Fruit fly (Drosophila melanogaster) whole organism, embryonic: ENCODE measurements around the gene CG4382.

Experiments used
- ATbp ChIP-seq: fragments of 200-800 bp; sonication (Bioruptor generic); optimal IDR thresholded peaks from 2 replicates; lab custom pipeline; 2017; ENCODE audit warnings: missing biosample characterization, mild to moderate bottlenecking, missing genetic modification characterization, missing genetic modification reagents
- Aef1 ChIP-seq: fragments of 200-800 bp; sonication (Bioruptor generic); IDR thresholded peaks from 3 replicates; pipeline ENCODE4 v1.3.6; 2022; ENCODE audit warnings: missing biosample characterization, missing genetic modification characterization
- Bgb ChIP-seq: fragments of 200-800 bp; sonication (Bioruptor generic); IDR thresholded peaks from 2 replicates; pipeline ENCODE4 v1.3.6; 2022; ENCODE audit warnings: missing biosample characterization, missing genetic modification characterization; ENCODE audit not compliant: partially characterized antibody
- CG11696 ChIP-seq: fragments of 200-800 bp; sonication (Bioruptor generic); IDR thresholded peaks from 2 replicates; pipeline ENCODE4 v1.3.6; 2022; ENCODE audit warnings: missing biosample characterization, missing genetic modification characterization
- CG13123 ChIP-seq: fragments of 200-800 bp; sonication (Bioruptor generic); optimal IDR thresholded peaks from 2 replicates; lab custom pipeline; 2016; ENCODE audit warnings: missing biosample characterization, missing genetic modification characterization
- CG13775 ChIP-seq: fragments of 200-800 bp; sonication (Bioruptor generic); optimal IDR thresholded peaks from 3 replicates; lab custom pipeline; 2017; ENCODE audit warnings: missing biosample characterization, mild to moderate bottlenecking, missing genetic modification characterization
- CG15479 ChIP-seq: fragments of 200-800 bp; sonication (Bioruptor generic); optimal IDR thresholded peaks from 3 replicates; lab custom pipeline; 2019; ENCODE audit warnings: missing biosample characterization, mild to moderate bottlenecking, missing genetic modification characterization, moderate library complexity
- CG18011 ChIP-seq: fragments of 200-800 bp; sonication (Bioruptor generic); optimal IDR thresholded peaks from 2 replicates; lab custom pipeline; 2017; ENCODE audit warnings: missing biosample characterization, missing genetic modification characterization, mild to moderate bottlenecking, moderate library complexity, missing genotype
- CG2889 ChIP-seq: fragments of 200-800 bp; sonication (Bioruptor generic); IDR thresholded peaks from 3 replicates; pipeline ENCODE4 v1.3.6; 2022; ENCODE audit warnings: missing biosample characterization, missing genetic modification characterization
- CG31441 ChIP-seq: fragments of 200-800 bp; sonication (Bioruptor generic); IDR thresholded peaks from 2 replicates; pipeline ENCODE4 v1.3.6; 2022; ENCODE audit warnings: missing biosample characterization, missing genetic modification characterization
- CG32772 ChIP-seq: fragments of 200-800 bp; sonication (Bioruptor generic); IDR thresholded peaks from 2 replicates; pipeline ENCODE4 v1.3.6; 2022; ENCODE audit warnings: missing biosample characterization, missing genetic modification characterization
- CG7786 ChIP-seq: fragments of 200-800 bp; sonication (Bioruptor generic); optimal IDR thresholded peaks from 2 replicates; lab custom pipeline; 2016; ENCODE audit warnings: missing biosample characterization, missing genetic modification characterization
- CG8765 ChIP-seq: fragments of 200-800 bp; sonication (Bioruptor generic); IDR thresholded peaks from 2 replicates; pipeline ENCODE4 v1.3.6; 2022; ENCODE audit warnings: missing biosample characterization, missing genetic modification characterization
- CG9727 ChIP-seq: fragments of 200-800 bp; sonication (Bioruptor generic); optimal IDR thresholded peaks from 3 replicates; lab custom pipeline; 2017; ENCODE audit warnings: missing biosample characterization, mild to moderate bottlenecking, missing genetic modification characterization
- CG9932 ChIP-seq: fragments of 200-800 bp; sonication (Bioruptor generic); IDR thresholded peaks from 2 replicates; pipeline ENCODE4 v1.3.6; 2022; ENCODE audit warnings: missing biosample characterization, missing genetic modification characterization
- D19B ChIP-seq: fragments of 200-800 bp; sonication (Bioruptor generic); optimal IDR thresholded peaks from 2 replicates; lab custom pipeline; 2017; ENCODE audit warnings: missing biosample characterization, mild to moderate bottlenecking, missing genetic modification characterization
- Elba2 ChIP-seq: fragments of 200-800 bp; sonication (Bioruptor generic); optimal IDR thresholded peaks from 3 replicates; lab custom pipeline; 2016; ENCODE audit warnings: missing biosample characterization, missing genetic modification characterization
- Ets65A ChIP-seq: fragments of 200-800 bp; sonication (Bioruptor generic); peaks from one replicate; lab custom pipeline; 2016; ENCODE audit warnings: missing biosample characterization, missing genetic modification characterization
- H15 ChIP-seq: fragments of 200-800 bp; sonication (Bioruptor generic); IDR thresholded peaks from 3 replicates; pipeline ENCODE4 v1.3.6; 2022; ENCODE audit warnings: missing biosample characterization, missing genetic modification characterization
- HLH4C ChIP-seq: fragments of 200-800 bp; sonication (Bioruptor generic); IDR thresholded peaks from 3 replicates; pipeline ENCODE4 v1.3.6; 2022; ENCODE audit warnings: missing biosample characterization, missing genetic modification characterization; ENCODE audit not compliant: partially characterized antibody
- HmgZ ChIP-seq: fragments of 200-800 bp; sonication (Bioruptor generic); optimal IDR thresholded peaks from 2 replicates; lab custom pipeline; 2018; ENCODE audit warnings: missing biosample characterization, mild to moderate bottlenecking, missing genetic modification characterization
- Hr78 ChIP-seq, 2 experiments: fragments of 200-800 bp in 1 of 2; fragments of >200 bp in 1 of 2; sonication (Bioruptor generic) in 1 of 2; optimal IDR thresholded peaks; 2 replicates each; lab custom pipeline; 2017 to 2019; ENCODE audit warnings: missing biosample characterization in 2 of 2, missing genetic modification characterization in 2 of 2, mild to moderate bottlenecking in 1 of 2, moderate library complexity in 1 of 2
- Kr ChIP-seq: fragments of 200-800 bp; sonication (Bioruptor generic); optimal IDR thresholded peaks from 2 replicates; lab custom pipeline; 2017; ENCODE audit warnings: missing biosample characterization, mild to moderate bottlenecking, missing genetic modification characterization
- Lhr ChIP-seq: fragments of 200-800 bp; sonication (Bioruptor generic); optimal IDR thresholded peaks from 3 replicates; lab custom pipeline; 2017; ENCODE audit warnings: mild to moderate bottlenecking, missing biosample characterization, missing genetic modification reagents, missing genetic modification characterization
- Mad ChIP-seq: fragments of 200-800 bp; sonication (Bioruptor generic); optimal IDR thresholded peaks from 2 replicates; lab custom pipeline; 2016; ENCODE audit warnings: missing biosample characterization, missing genetic modification characterization
- Pdp1 ChIP-seq, 2 experiments: fragments of 200-800 bp; sonication (Bioruptor generic); optimal IDR thresholded peaks; 3 replicates each; lab custom pipeline; 2016; ENCODE audit warnings: missing biosample characterization in 2 of 2, missing genetic modification characterization in 2 of 2, mild to moderate bottlenecking in 1 of 2, moderate library complexity in 1 of 2
- Poxn ChIP-seq: fragments of 200-800 bp; sonication (Bioruptor generic); IDR thresholded peaks from 2 replicates; pipeline ENCODE4 v1.3.6; 2022; ENCODE audit warnings: missing biosample characterization, missing genetic modification characterization
- Sox100B ChIP-seq: fragments of 200-800 bp; sonication (Bioruptor generic); optimal IDR thresholded peaks from 3 replicates; lab custom pipeline; 2018; ENCODE audit warnings: missing biosample characterization, mild to moderate bottlenecking, missing genetic modification characterization
- Sox102F ChIP-seq: fragments of 200-800 bp; sonication (Bioruptor generic); optimal IDR thresholded peaks from 2 replicates; lab custom pipeline; 2018; ENCODE audit warnings: missing biosample characterization, mild to moderate bottlenecking, missing genetic modification characterization, moderate library complexity
- Usf ChIP-seq: fragments of 200-800 bp; sonication (Bioruptor generic); optimal IDR thresholded peaks from 2 replicates; lab custom pipeline; 2017; ENCODE audit warnings: missing genotype, missing biosample characterization, missing genetic modification characterization
- Xbp1 ChIP-seq: fragments of 200-800 bp; sonication (Bioruptor generic); optimal IDR thresholded peaks from 3 replicates; lab custom pipeline; 2016; ENCODE audit warnings: missing biosample characterization, mild to moderate bottlenecking, missing genetic modification characterization
- ab ChIP-seq: fragments of 200-800 bp; sonication (Bioruptor generic); optimal IDR thresholded peaks from 2 replicates; lab custom pipeline; 2016; ENCODE audit warnings: missing biosample characterization, missing genetic modification characterization
- ara ChIP-seq: fragments of 200-800 bp; sonication (Bioruptor generic); IDR thresholded peaks from 2 replicates; pipeline ENCODE4 v1.3.6; 2022; ENCODE audit warnings: missing biosample characterization, missing genetic modification characterization
- cg ChIP-seq: fragments of 200-800 bp; sonication (Bioruptor generic); optimal IDR thresholded peaks from 3 replicates; lab custom pipeline; 2019; ENCODE audit warnings: missing biosample characterization, mild to moderate bottlenecking, missing genetic modification characterization, moderate library complexity
- dan ChIP-seq: fragments of 200-800 bp; sonication (Bioruptor generic); IDR thresholded peaks from 2 replicates; pipeline ENCODE4 v1.3.6; 2022; ENCODE audit warnings: missing biosample characterization, missing genetic modification characterization
- ems ChIP-seq: fragments of 200-800 bp; sonication (Bioruptor generic); optimal IDR thresholded peaks from 3 replicates; lab custom pipeline; 2016; ENCODE audit warnings: missing biosample characterization, missing genetic modification characterization
- gcm ChIP-seq: fragments of 200-800 bp; sonication (Bioruptor generic); optimal IDR thresholded peaks from 2 replicates; lab custom pipeline; 2019; ENCODE audit warnings: missing biosample characterization, mild to moderate bottlenecking, missing genetic modification characterization, moderate library complexity
- hb ChIP-seq: fragments of 200-800 bp; sonication (Bioruptor generic); IDR thresholded peaks from 3 replicates; pipeline ENCODE4 v1.3.6; 2022; ENCODE audit warnings: missing biosample characterization, missing genetic modification characterization; ENCODE audit not compliant: partially characterized antibody
- lbe ChIP-seq: fragments of 200-800 bp; sonication (Bioruptor generic); optimal IDR thresholded peaks from 2 replicates; lab custom pipeline; 2016; ENCODE audit warnings: missing biosample characterization, mild to moderate bottlenecking, missing genetic modification characterization
- oc ChIP-seq: fragments of 200-800 bp; sonication (Bioruptor generic); optimal IDR thresholded peaks from 2 replicates; lab custom pipeline; 2018; ENCODE audit warnings: missing biosample characterization, mild to moderate bottlenecking, missing genetic modification characterization, moderate library complexity
- pfk ChIP-seq: fragments of 200-800 bp; sonication (Bioruptor generic); optimal IDR thresholded peaks from 2 replicates; lab custom pipeline; 2018; ENCODE audit warnings: missing biosample characterization, mild to moderate bottlenecking, missing genetic modification characterization, moderate library complexity
- pho ChIP-seq: fragments of 200-800 bp; sonication (Bioruptor generic); optimal IDR thresholded peaks from 2 replicates; lab custom pipeline; 2016; ENCODE audit warnings: missing biosample characterization, missing genetic modification characterization
- pum ChIP-seq: fragments of 200-800 bp; sonication (Bioruptor generic); optimal IDR thresholded peaks from 2 replicates; lab custom pipeline; 2016; ENCODE audit warnings: missing biosample characterization, missing genetic modification characterization
- repo ChIP-seq: fragments of 200-800 bp; sonication (Bioruptor generic); optimal IDR thresholded peaks from 2 replicates; lab custom pipeline; 2016; ENCODE audit warnings: missing biosample characterization, missing genetic modification characterization
- sima ChIP-seq: fragments of 200-800 bp; sonication (Bioruptor generic); optimal IDR thresholded peaks from 2 replicates; lab custom pipeline; 2016; ENCODE audit warnings: missing biosample characterization, missing genetic modification characterization
- sob ChIP-seq: fragments of 200-800 bp; sonication (Bioruptor generic); IDR thresholded peaks from 2 replicates; pipeline ENCODE4 v1.3.6; 2022; ENCODE audit warnings: missing biosample characterization, missing genetic modification characterization
- sqz ChIP-seq: fragments of 200-800 bp; sonication (Bioruptor generic); optimal IDR thresholded peaks from 3 replicates; lab custom pipeline; 2018; ENCODE audit warnings: missing biosample characterization, mild to moderate bottlenecking, missing genetic modification characterization
- wor ChIP-seq: fragments of 200-800 bp; sonication (Bioruptor generic); IDR thresholded peaks from 2 replicates; pipeline ENCODE4 v1.3.6; 2022; ENCODE audit warnings: missing biosample characterization, missing genetic modification characterization

CG4382 gene

dm6 chr2L:9569588-9570434 lies 30.9 kb downstream of the CG4382 start (continued):
- TF ChIP-seq Lhr (GFP tag; lab: Kevin White, UChicago) = peak; percentile 67
- peak; percentile 82 for TF ChIP-seq H15 (GFP tag; lab: Robert Waterston, UW)
- TF ChIP-seq CG32772 (GFP tag; lab: Robert Waterston, UW) = peak; percentile 82
- TF ChIP-seq oc (tag; lab: Kevin White, UChicago) = peak; percentile 88
- TF ChIP-seq repo (GFP tag; lab: Kevin White, UChicago) = peak; percentile 49
- peak; percentile 90 for TF ChIP-seq sob (GFP tag; lab: Robert Waterston, UW)
- peak; percentile 84 for TF ChIP-seq CG13123 (GFP tag; lab: Kevin White, UChicago)
- TF ChIP-seq cg = no peak
- peak; percentile 82 for TF ChIP-seq CG7786 (GFP tag; lab: Kevin White, UChicago)
- TF ChIP-seq Sox100B (GFP tag; lab: Kevin White, UChicago) = peak; percentile 98
- TF ChIP-seq Sox102F (GFP tag; lab: Kevin White, UChicago) = peak; percentile 96
- TF ChIP-seq CG18011 (GFP tag; lab: Kevin White, UChicago) = peak; percentile 79
- peak in 1 of 2 experiments; percentile 87 for TF ChIP-seq Hr78 (GFP tag; optimal IDR thresholded peaks at IDR 0.05; lab: Kevin White, UChicago)
- TF ChIP-seq wor (GFP tag; lab: Robert Waterston, UW) = peak; percentile 83
- TF ChIP-seq Bgb (GFP tag; lab: Robert Waterston, UW) = no peak; the same call in 1 of the 2 replicates
- TF ChIP-seq CG8765 (GFP tag; lab: Robert Waterston, UW) = peak; percentile 76
- peak; percentile 78 for TF ChIP-seq Poxn (GFP tag; lab: Robert Waterston, UW)
- peak; percentile 71 for TF ChIP-seq Ets65A
- TF ChIP-seq Xbp1 (GFP tag; lab: Kevin White, UChicago) = peak; percentile 96
- TF ChIP-seq Elba2 = peak; percentile 80
- TF ChIP-seq Pdp1 (GFP tag; optimal IDR thresholded peaks at IDR 0.05; lab: Kevin White, UChicago) = peak; percentile 77 to 87
- peak; percentile 81 for TF ChIP-seq pho (GFP tag; lab: Kevin White, UChicago)
- no peak; the same call in none of the 2 replicates for TF ChIP-seq CG11696 (GFP tag; lab: Robert Waterston, UW)
- TF ChIP-seq HmgZ = peak; percentile 91
- TF ChIP-seq Aef1 (GFP tag; lab: Robert Waterston, UW) = peak; percentile 82
- TF ChIP-seq CG13775 (GFP tag; lab: Kevin White, UChicago) = peak; percentile 98
- no peak for TF ChIP-seq pfk (GFP tag; lab: Kevin White, UChicago)
- peak; percentile 52 for TF ChIP-seq sima
- TF ChIP-seq D19B (GFP tag; lab: Kevin White, UChicago) = peak; percentile 94
- TF ChIP-seq pum (GFP tag; lab: Kevin White, UChicago) = peak; percentile 56
- peak; percentile 73 for TF ChIP-seq CG2889
- no peak; the same call in 2 of the 3 replicates for TF ChIP-seq HLH4C
- peak; percentile 94 for TF ChIP-seq lbe (GFP tag; lab: Kevin White, UChicago)
- peak; percentile 16; the same call in 1 of the 2 replicates for TF ChIP-seq dan
- TF ChIP-seq Usf (GFP tag; lab: Kevin White, UChicago) = peak; percentile 94
- TF ChIP-seq gcm (GFP tag; lab: Kevin White, UChicago) = peak; percentile 99
- TF ChIP-seq ara (GFP tag; lab: Robert Waterston, UW) = peak; percentile 81
- TF ChIP-seq Mad = peak; percentile 84
- TF ChIP-seq CG9932 (GFP tag; lab: Robert Waterston, UW) = peak; percentile 89
- peak; percentile 93 for TF ChIP-seq ATbp (GFP tag; lab: Kevin White, UChicago)
- peak; percentile 91 for TF ChIP-seq CG15479
- peak; percentile 17 for TF ChIP-seq ab (GFP tag; lab: Kevin White, UChicago)
- peak; percentile 99 for TF ChIP-seq CG9727 (GFP tag; lab: Kevin White, UChicago)
- peak; percentile 99 for TF ChIP-seq CG31441
- peak; percentile 85 for TF ChIP-seq Kr (GFP tag; lab: Kevin White, UChicago)
- TF ChIP-seq ems (GFP tag; lab: Kevin White, UChicago) = peak; percentile 89
- peak; percentile 49; the same call in 1 of the 3 replicates for TF ChIP-seq hb (GFP tag; lab: Robert Waterston, UW)
- TF ChIP-seq sqz (GFP tag; lab: Kevin White, UChicago) = peak; percentile 95
